Worm (Caenorhabditis elegans) whole organism, young adult: Measurements from ENCODE around the gene F35E8.1.

Experiments used
- B0035.1 ChIP-seq: sonication (generic microtip); optimal IDR thresholded peaks from 2 replicates; lab custom pipeline; 2016; ENCODE audit warnings: missing genetic modification characterization, mild to moderate bottlenecking, missing compliant biosample characterization, missing genotype, missing genetic modification reagents
- C17E4.6 ChIP-seq: fragments of 200-800 bp; sonication (Bioruptor generic); IDR thresholded peaks from 2 replicates; pipeline ENCODE4 v1.3.6; 2022; ENCODE audit warnings: missing genetic modification reagents, missing genetic modification characterization, missing compliant biosample characterization
- akir-1 ChIP-seq: fragments of 200-800 bp; sonication (Bioruptor generic); optimal IDR thresholded peaks from 2 replicates; lab custom pipeline; 2018; ENCODE audit warnings: mild to moderate bottlenecking, missing genetic modification characterization, moderate library complexity, missing compliant biosample characterization
- ama-1 ChIP-seq, 3 experiments: fragments of 150-350 bp in 1 of 3; sonication (generic microtip) in 2 of 3; optimal IDR thresholded peaks; 2 replicates each; lab custom pipeline; 2014 to 2018; ENCODE audit warnings: missing biosample characterization in 2 of 3, missing genetic modification characterization in 2 of 3, missing genetic modification reagents in 2 of 3
- ceh-27 ChIP-seq: fragments of 200-800 bp; sonication (Bioruptor generic); optimal IDR thresholded peaks from 2 replicates; lab custom pipeline; 2018; ENCODE audit warnings: mild to moderate bottlenecking, missing genetic modification characterization, moderate library complexity, missing compliant biosample characterization
- dpff-1 ChIP-seq: sonication (generic microtip); optimal IDR thresholded peaks from 2 replicates; lab custom pipeline; 2017; ENCODE audit warnings: mild to moderate bottlenecking, missing genetic modification characterization, missing compliant biosample characterization
- egrh-3 ChIP-seq: fragments of 200-800 bp; sonication (Bioruptor generic); IDR thresholded peaks from 2 replicates; pipeline ENCODE4 v1.3.6; 2022; ENCODE audit warnings: missing genetic modification reagents, missing genetic modification characterization, missing compliant biosample characterization
- nhr-120 ChIP-seq: fragments of 200-800 bp; sonication (Bioruptor generic); IDR thresholded peaks from 2 replicates; pipeline ENCODE4 v1.3.6; 2022; ENCODE audit warnings: missing genetic modification characterization, missing compliant biosample characterization
- unc-62 ChIP-seq: fragments of 150-350 bp; optimal IDR thresholded peaks from 2 replicates; lab custom pipeline; 2014; ENCODE audit warnings: missing biosample characterization, missing genetic modification reagents, missing genetic modification characterization

DNA sequence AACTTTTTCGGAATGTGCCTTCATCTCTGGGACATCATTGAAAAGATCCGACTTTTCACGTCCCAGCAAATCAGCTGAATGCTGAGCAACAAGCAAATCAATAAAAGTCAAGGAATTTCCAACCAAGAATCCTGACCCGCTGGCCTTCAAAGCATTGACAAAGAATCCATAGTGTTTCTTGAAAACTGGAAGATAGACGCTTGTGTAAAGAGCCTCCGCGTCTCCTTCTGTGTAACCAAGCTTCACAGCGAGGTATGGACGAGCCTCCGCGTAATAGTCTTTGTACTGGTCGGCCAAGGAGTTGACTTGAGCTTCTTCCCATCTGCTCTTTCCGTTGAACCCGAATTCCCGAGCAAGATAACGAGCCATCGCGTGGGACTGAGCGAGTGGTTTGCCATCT, 9.9 kb upstream of the F35E8.1 start:
- TF ChIP-seq dpff-1 (tag; lab: Kevin White, UChicago) = no peak
- no peak for TF ChIP-seq B0035.1 (tag; lab: Kevin White, UChicago)
- TF ChIP-seq ama-1 (optimal IDR thresholded peaks at IDR 0.05; lab: Kevin White, UChicago) = no peak
- TF ChIP-seq ama-1 (GFP tag; optimal IDR thresholded peaks at IDR 0.05; lab: Kevin White, UChicago) = no peak
- no peak for TF ChIP-seq nhr-120 (GFP tag; lab: Robert Waterston, UW)
- no peak for TF ChIP-seq ceh-27 (GFP tag; lab: Kevin White, UChicago)
- no peak for TF ChIP-seq C17E4.6 (GFP tag; lab: Robert Waterston, UW)
- TF ChIP-seq egrh-3 (GFP tag; lab: Robert Waterston, UW) = no peak
- no peak for TF ChIP-seq akir-1 (GFP tag; lab: Kevin White, UChicago)
- TF ChIP-seq unc-62 (GFP tag; lab: Kevin White, UChicago) = no peak
